Fruit fly (Drosophila melanogaster): Measurements from ENCODE around the gene CG10479.
A peak's percentile ranks its signal among the peaks of the same experiment; 100 is the strongest.

The CG10479 gene

dm6 chr3L:5988675-5989074 is 12.9 kb upstream of the CG10479 start (continued):
- TF ChIP-seq da (GFP tag; optimal IDR thresholded peaks at IDR 0.05) (no peak), Dp (GFP tag; optimal IDR thresholded peaks at IDR 0.05) (no peak), wor (GFP tag; IDR thresholded peaks at IDR 0.05) (0 out of 2 replicates have a peak, but pooled peaks have one; percentile 11), kah (GFP tag; optimal IDR thresholded peaks at IDR 0.05) (no peak), Six4 (GFP tag; optimal IDR thresholded peaks at IDR 0.05) (peak; percentile 56), CG7556 (GFP tag; optimal IDR thresholded peaks at IDR 0.05) (no peak), CkIIα-i1 (GFP tag; IDR thresholded peaks at IDR 0.05) (no peak), sd (tag; optimal IDR thresholded peaks at IDR 0.05) (no peak), sug (tag; optimal IDR thresholded peaks at IDR 0.05) (no peak), Hsf (GFP tag; optimal IDR thresholded peaks at IDR 0.05) (peak; percentile 38), sima (GFP tag; optimal IDR thresholded peaks at IDR 0.05) (no peak), CG30020 (tag; optimal IDR thresholded peaks at IDR 0.05) (no peak), caup (GFP tag; optimal IDR thresholded peaks at IDR 0.05; ENCODE audit: severe bottlenecking) (no peak), CG10654 (GFP tag; optimal IDR thresholded peaks at IDR 0.05) (peak; percentile 43), eyg (GFP tag; optimal IDR thresholded peaks at IDR 0.05) (peak; percentile 39), ato (GFP tag; IDR thresholded peaks at IDR 0.05; ENCODE audit: partially characterized antibody) (no peak), Hr51 (GFP tag; optimal IDR thresholded peaks at IDR 0.05) (no peak), sc (optimal IDR thresholded peaks at IDR 0.05) (no peak), sc (GFP tag; optimal IDR thresholded peaks at IDR 0.05) (no peak), gro (GFP tag; optimal IDR thresholded peaks at IDR 0.05) (no peak), CG12942 (GFP tag; optimal IDR thresholded peaks at IDR 0.05) (no peak), jigr1 (GFP tag; IDR thresholded peaks at IDR 0.05) (no peak), CG30403 (GFP tag; optimal IDR thresholded peaks at IDR 0.05) (peak; percentile 11), CG10147 (GFP tag; optimal IDR thresholded peaks at IDR 0.05) (no peak), gsb (GFP tag; IDR thresholded peaks at IDR 0.05) (no peak), Hmr (GFP tag; optimal IDR thresholded peaks at IDR 0.05) (no peak), her (GFP tag; optimal IDR thresholded peaks at IDR 0.05) (no peak), vvl (GFP tag; IDR thresholded peaks at IDR 0.05) (peak; percentile 74), D19A (tag; optimal IDR thresholded peaks at IDR 0.05) (peak; percentile 50), ftz-f1 (GFP tag; optimal IDR thresholded peaks at IDR 0.05) (no peak), CG12236 (GFP tag; optimal IDR thresholded peaks at IDR 0.05) (no peak), Max (GFP tag; optimal IDR thresholded peaks at IDR 0.05) (peak; percentile 16), Ssrp (tag; optimal IDR thresholded peaks at IDR 0.05) (peak; percentile 34), CG31224 (GFP tag; IDR thresholded peaks at IDR 0.05) (no peak), inv (GFP tag; IDR thresholded peaks at IDR 0.05; ENCODE audit: partially characterized antibody) (no peak), chinmo (GFP tag; IDR thresholded peaks at IDR 0.05; ENCODE audit: partially characterized antibody) (no peak), Kr (GFP tag; optimal IDR thresholded peaks at IDR 0.05) (no peak), CG1024 (GFP tag; IDR thresholded peaks at IDR 0.05) (peak; percentile 79), org-1 (GFP tag; optimal IDR thresholded peaks at IDR 0.05) (peak; percentile 29), CG12744 (GFP tag; optimal IDR thresholded peaks at IDR 0.05) (no peak), CG8924 (tag; optimal IDR thresholded peaks at IDR 0.05) (peak; percentile 16), Oli (tag; optimal IDR thresholded peaks at IDR 0.05) (peak; percentile 35), CG12155 (GFP tag; optimal IDR thresholded peaks at IDR 0.05) (no peak), chn (GFP tag; optimal IDR thresholded peaks at IDR 0.05) (peak; percentile 20), CG4617 (GFP tag; optimal IDR thresholded peaks at IDR 0.05; ENCODE audit: borderline replicate concordance) (no peak), p53 (GFP tag; optimal IDR thresholded peaks at IDR 0.05) (no peak), MBD-R2 (GFP tag; IDR thresholded peaks at IDR 0.05) (no peak), CG32772 (GFP tag; IDR thresholded peaks at IDR 0.05) (peak; percentile 39; the same call in 1 of the 2 replicates), Bdp1 (GFP tag; optimal IDR thresholded peaks at IDR 0.05) (no peak), tgo (GFP tag; IDR thresholded peaks at IDR 0.05) (peak; percentile 41; the same call in 2 of the 3 replicates), so (GFP tag; IDR thresholded peaks at IDR 0.05) (no peak), croc (GFP tag; conservative IDR thresholded peaks at IDR 0.05) (peak; percentile 43; the same call in 2 of the 3 replicates)

Data from whole organism, embryonic.